Fruit fly (Drosophila melanogaster) whole organism, embryonic: ENCODE data around the gene CG5191.
A peak's percentile ranks its signal among the peaks of the same experiment; 100 is the strongest.

Source experiments
- Atf3 ChIP-seq: fragments of 200-800 bp; sonication (Bioruptor generic); optimal IDR thresholded peaks from 3 replicates; lab custom pipeline; 2016; ENCODE audit warnings: missing biosample characterization, missing genetic modification characterization
- CG10431 ChIP-seq: fragments of 200-800 bp; sonication (Bioruptor generic); optimal IDR thresholded peaks from 3 replicates; lab custom pipeline; 2018; ENCODE audit warnings: missing biosample characterization, mild to moderate bottlenecking, missing genetic modification characterization
- CG10543 ChIP-seq: fragments of 200-800 bp; sonication (Bioruptor generic); optimal IDR thresholded peaks from 3 replicates; lab custom pipeline; 2017; ENCODE audit warnings: missing biosample characterization, mild to moderate bottlenecking, missing genetic modification characterization, moderate library complexity
- CG11504 ChIP-seq: fragments of 200-800 bp; sonication (Bioruptor generic); optimal IDR thresholded peaks from 3 replicates; lab custom pipeline; 2019; ENCODE audit warnings: missing biosample characterization, mild to moderate bottlenecking, missing genetic modification characterization, moderate library complexity
- CG11696 ChIP-seq: fragments of 200-800 bp; sonication (Bioruptor generic); IDR thresholded peaks from 2 replicates; pipeline ENCODE4 v1.3.6; 2022; ENCODE audit warnings: missing biosample characterization, missing genetic modification characterization
- CG11723 ChIP-seq: fragments of 200-800 bp; sonication (Bioruptor generic); optimal IDR thresholded peaks from 2 replicates; lab custom pipeline; 2017; ENCODE audit warnings: missing biosample characterization, mild to moderate bottlenecking, missing genetic modification characterization
- CG12071 ChIP-seq: fragments of 200-800 bp; sonication (Bioruptor generic); optimal IDR thresholded peaks from 3 replicates; lab custom pipeline; 2018; ENCODE audit warnings: missing biosample characterization, mild to moderate bottlenecking, missing genetic modification characterization
- CG12769 ChIP-seq: fragments of 200-800 bp; sonication (Bioruptor generic); optimal IDR thresholded peaks from 2 replicates; lab custom pipeline; 2019; ENCODE audit warnings: missing biosample characterization, mild to moderate bottlenecking, missing genetic modification characterization, moderate library complexity
- CG12942 ChIP-seq: fragments of 200-800 bp; sonication (Bioruptor generic); optimal IDR thresholded peaks from 3 replicates; lab custom pipeline; 2016; ENCODE audit warnings: missing biosample characterization, missing genetic modification characterization
- CG14710 ChIP-seq: fragments of 200-800 bp; sonication (Bioruptor generic); optimal IDR thresholded peaks from 3 replicates; lab custom pipeline; 2019; ENCODE audit warnings: missing biosample characterization, mild to moderate bottlenecking, missing genetic modification characterization, moderate library complexity
- CG1603 ChIP-seq: fragments of 200-800 bp; sonication (Bioruptor generic); optimal IDR thresholded peaks from 2 replicates; lab custom pipeline; 2019; ENCODE audit warnings: missing biosample characterization, mild to moderate bottlenecking, missing genetic modification characterization, moderate library complexity
- CG17912 ChIP-seq: fragments of 200-800 bp; sonication (Bioruptor generic); optimal IDR thresholded peaks from 2 replicates; lab custom pipeline; 2018; ENCODE audit warnings: missing biosample characterization, mild to moderate bottlenecking, missing genetic modification characterization
- CG18599 ChIP-seq: fragments of 200-800 bp; sonication (Bioruptor generic); optimal IDR thresholded peaks from 3 replicates; lab custom pipeline; 2017; ENCODE audit warnings: missing biosample characterization, missing genetic modification characterization, mild to moderate bottlenecking, moderate library complexity, missing genetic modification reagents
- CG2120 ChIP-seq: fragments of 200-800 bp; sonication (Bioruptor generic); optimal IDR thresholded peaks from 3 replicates; lab custom pipeline; 2016; ENCODE audit warnings: missing biosample characterization, missing genetic modification characterization
- CG2202 ChIP-seq: fragments of 200-800 bp; sonication (Bioruptor generic); optimal IDR thresholded peaks from 2 replicates; lab custom pipeline; 2018; ENCODE audit warnings: missing biosample characterization, mild to moderate bottlenecking, missing genetic modification characterization
- CG42726 ChIP-seq: fragments of 200-800 bp; sonication (Bioruptor generic); IDR thresholded peaks from 2 replicates; pipeline ENCODE4 v1.3.6; 2022; ENCODE audit warnings: missing biosample characterization, missing genetic modification characterization; ENCODE audit not compliant: partially characterized antibody
- CG4328 ChIP-seq: fragments of 200-800 bp; sonication (Bioruptor generic); optimal IDR thresholded peaks from 3 replicates; lab custom pipeline; 2017; ENCODE audit warnings: missing biosample characterization, missing genetic modification reagents, missing genetic modification characterization
- CG6765 ChIP-seq: fragments of 200-800 bp; sonication (Bioruptor generic); optimal IDR thresholded peaks from 3 replicates; lab custom pipeline; 2017; ENCODE audit warnings: missing biosample characterization, mild to moderate bottlenecking, missing genetic modification characterization
- CG6791 ChIP-seq: fragments of 200-800 bp; sonication (Bioruptor generic); IDR thresholded peaks from 3 replicates; pipeline ENCODE4 v1.3.6; 2022; ENCODE audit warnings: missing biosample characterization, missing genetic modification characterization; ENCODE audit not compliant: partially characterized antibody
- CG7987 ChIP-seq: fragments of 200-800 bp; sonication (Bioruptor generic); optimal IDR thresholded peaks from 2 replicates; lab custom pipeline; 2018; ENCODE audit warnings: missing biosample characterization, mild to moderate bottlenecking, missing genetic modification characterization, moderate library complexity
- CG8290 ChIP-seq, 3 experiments: fragments of 200-800 bp; sonication (Bioruptor generic); optimal IDR thresholded peaks; 2 replicates each; lab custom pipeline; 2016 to 2019; ENCODE audit warnings: missing biosample characterization in 3 of 3, missing genetic modification characterization in 3 of 3, mild to moderate bottlenecking in 2 of 3, moderate library complexity in 1 of 3
- CG8765 ChIP-seq: fragments of 200-800 bp; sonication (Bioruptor generic); IDR thresholded peaks from 2 replicates; pipeline ENCODE4 v1.3.6; 2022; ENCODE audit warnings: missing biosample characterization, missing genetic modification characterization
- Dref ChIP-seq: fragments of 200-800 bp; sonication (Bioruptor generic); IDR thresholded peaks from 2 replicates; pipeline ENCODE4 v1.3.6; 2022; ENCODE audit warnings: missing biosample characterization, missing genetic modification characterization
- Drgx ChIP-seq: fragments of 200-800 bp; sonication (Bioruptor generic); IDR thresholded peaks from 2 replicates; pipeline ENCODE4 v1.3.6; 2022; ENCODE audit warnings: missing biosample characterization, missing genetic modification characterization
- Ets65A ChIP-seq: fragments of 200-800 bp; sonication (Bioruptor generic); peaks from one replicate; lab custom pipeline; 2016; ENCODE audit warnings: missing biosample characterization, missing genetic modification characterization
- Hey ChIP-seq: fragments of 200-800 bp; sonication (Bioruptor generic); optimal IDR thresholded peaks from 3 replicates; lab custom pipeline; 2018; ENCODE audit warnings: missing biosample characterization, mild to moderate bottlenecking, missing genetic modification characterization
- Kr ChIP-seq: fragments of 200-800 bp; sonication (Bioruptor generic); optimal IDR thresholded peaks from 2 replicates; lab custom pipeline; 2017; ENCODE audit warnings: missing biosample characterization, mild to moderate bottlenecking, missing genetic modification characterization
- Lpt ChIP-seq: fragments of >200 bp; optimal IDR thresholded peaks from 2 replicates; lab custom pipeline; 2018; ENCODE audit warnings: missing biosample characterization, missing genetic modification characterization
- Med ChIP-seq: fragments of 200-800 bp; sonication (Bioruptor generic); peaks from one replicate; lab custom pipeline; 2016; ENCODE audit warnings: missing biosample characterization, missing genetic modification characterization, mild to moderate bottlenecking, inconsistent platforms, moderate library complexity
- Nf-YA ChIP-seq: fragments of 200-800 bp; sonication (Bioruptor generic); IDR thresholded peaks from 2 replicates; pipeline ENCODE4 v1.3.6; 2022; ENCODE audit warnings: missing biosample characterization, missing genetic modification characterization
- Pdp1 ChIP-seq, 2 experiments: fragments of 200-800 bp; sonication (Bioruptor generic); optimal IDR thresholded peaks; 3 replicates each; lab custom pipeline; 2016; ENCODE audit warnings: missing biosample characterization in 2 of 2, missing genetic modification characterization in 2 of 2, mild to moderate bottlenecking in 1 of 2, moderate library complexity in 1 of 2
- Rfx ChIP-seq: fragments of 200-800 bp; sonication (Bioruptor generic); IDR thresholded peaks from 2 replicates; pipeline ENCODE4 v1.3.6; 2022; ENCODE audit warnings: missing biosample characterization, missing genetic modification characterization
- cas ChIP-seq: fragments of 200-800 bp; sonication (Bioruptor generic); IDR thresholded peaks from 2 replicates; pipeline ENCODE4 v1.3.6; 2022; ENCODE audit warnings: missing biosample characterization, missing genetic modification characterization
- ci ChIP-seq: fragments of 200-800 bp; sonication (Bioruptor generic); IDR thresholded peaks from 3 replicates; pipeline ENCODE4 v1.3.6; 2022; ENCODE audit warnings: missing biosample characterization, missing genetic modification characterization
- dysf ChIP-seq: fragments of 200-800 bp; sonication (Bioruptor generic); IDR thresholded peaks from 3 replicates; pipeline ENCODE4 v1.3.6; 2022; ENCODE audit warnings: missing biosample characterization, missing genetic modification characterization
- eve ChIP-seq, 2 experiments: fragments of >200 bp; optimal IDR thresholded peaks; 2 replicates each; lab custom pipeline; 2017; ENCODE audit warnings: missing biosample characterization in 2 of 2, missing genetic modification characterization in 2 of 2
- fu2 ChIP-seq: fragments of 200-800 bp; sonication (Bioruptor generic); optimal IDR thresholded peaks from 2 replicates; lab custom pipeline; 2016; ENCODE audit warnings: missing biosample characterization, missing genetic modification characterization
- hbn ChIP-seq: fragments of 200-800 bp; sonication (Bioruptor generic); IDR thresholded peaks from 2 replicates; pipeline ENCODE4 v1.3.6; 2022; ENCODE audit warnings: missing biosample characterization, missing genetic modification characterization; ENCODE audit not compliant: partially characterized antibody
- lab ChIP-seq: fragments of 200-800 bp; sonication (Bioruptor generic); optimal IDR thresholded peaks from 3 replicates; lab custom pipeline; 2017; ENCODE audit warnings: missing biosample characterization, missing genetic modification characterization, mild to moderate bottlenecking, moderate library complexity, missing genetic modification reagents
- lola ChIP-seq, 3 experiments: fragments of >200 bp in 2 of 3; fragments of 200-800 bp in 1 of 3; sonication (Bioruptor generic) in 1 of 3; optimal IDR thresholded peaks; 2 replicates each; lab custom pipeline; 2017 to 2019; ENCODE audit warnings: missing biosample characterization in 3 of 3, missing genetic modification characterization in 3 of 3, mild to moderate bottlenecking in 1 of 3, moderate library complexity in 1 of 3
- onecut ChIP-seq: fragments of 200-800 bp; sonication (Bioruptor generic); IDR thresholded peaks from 2 replicates; pipeline ENCODE4 v1.3.6; 2022; ENCODE audit warnings: missing biosample characterization, missing genetic modification characterization
- rib ChIP-seq: fragments of 200-800 bp; sonication (Bioruptor generic); IDR thresholded peaks from 2 replicates; pipeline ENCODE4 v1.3.6; 2022; ENCODE audit warnings: missing biosample characterization, missing genetic modification characterization
- seq ChIP-seq: fragments of 200-800 bp; sonication (Bioruptor generic); IDR thresholded peaks from 2 replicates; pipeline ENCODE4 v1.3.6; 2022; ENCODE audit warnings: missing biosample characterization, missing genetic modification characterization
- slbo ChIP-seq: fragments of 200-800 bp; sonication (Bioruptor generic); IDR thresholded peaks from 2 replicates; pipeline ENCODE4 v1.3.6; 2022; ENCODE audit warnings: missing biosample characterization, missing genetic modification characterization
- tap ChIP-seq: fragments of 200-800 bp; optimal IDR thresholded peaks from 3 replicates; lab custom pipeline; 2019; ENCODE audit warnings: missing biosample characterization, mild to moderate bottlenecking, missing genetic modification characterization, moderate library complexity
- trh ChIP-seq: fragments of 200-800 bp; sonication (Bioruptor generic); optimal IDR thresholded peaks from 2 replicates; lab custom pipeline; 2016; ENCODE audit warnings: missing biosample characterization, missing genetic modification characterization
- twi ChIP-seq: fragments of 200-800 bp; optimal IDR thresholded peaks from 2 replicates; lab custom pipeline; 2019; ENCODE audit warnings: missing biosample characterization, mild to moderate bottlenecking, missing genetic modification characterization, moderate library complexity
- zfh2 ChIP-seq: fragments of 200-800 bp; sonication (Bioruptor generic); optimal IDR thresholded peaks from 2 replicates; lab custom pipeline; 2016; ENCODE audit warnings: missing biosample characterization, missing genetic modification characterization

The CG5191 gene

DNA sequence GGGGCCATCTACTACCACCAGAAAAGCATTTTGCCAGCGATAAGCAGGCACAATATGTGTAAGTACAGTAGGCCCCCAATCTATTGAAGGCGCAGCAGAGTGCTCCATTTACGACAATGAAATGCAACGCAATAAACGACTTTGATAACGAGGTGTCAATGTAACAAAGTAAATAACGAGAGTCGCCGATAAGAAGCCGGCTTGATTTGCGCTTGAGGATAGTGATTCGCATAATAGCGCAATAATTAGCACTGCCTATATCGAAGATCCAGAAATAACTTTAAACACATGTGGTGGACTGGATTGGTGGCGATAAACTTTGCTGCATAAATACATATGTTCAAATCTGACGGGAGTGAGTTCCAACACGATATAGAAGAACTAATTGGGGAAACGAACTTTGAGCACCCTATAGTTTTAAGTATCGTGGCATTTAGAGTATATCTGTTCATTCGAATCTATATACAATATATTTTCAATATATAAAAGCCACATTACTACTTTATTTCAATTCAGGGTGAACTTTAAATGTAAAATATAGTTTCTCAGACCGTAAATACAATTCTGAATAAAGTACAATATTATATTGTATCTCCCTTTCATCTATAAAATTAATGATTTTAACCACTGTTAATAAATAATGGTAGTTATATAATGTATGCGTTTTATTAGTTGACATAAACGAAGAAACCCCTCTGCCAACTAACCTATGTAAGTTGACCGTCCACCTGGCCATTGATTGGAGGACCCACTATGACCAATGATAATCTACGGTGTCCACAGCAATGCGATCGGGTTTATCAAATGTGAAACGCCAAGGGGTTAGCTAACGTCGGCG lies 11.4 kb upstream of the CG5191 start:
- TF ChIP-seq Kr (GFP tag; lab: Kevin White, UChicago) (no peak), cas (GFP tag; lab: Robert Waterston, UW) (no peak), Nf-YA (0 out of 2 replicates have a peak, but pooled peaks have one; percentile 8), CG6791 (GFP tag; lab: Robert Waterston, UW) (no peak), hbn (no peak), CG12942 (GFP tag; lab: Kevin White, UChicago) (no peak), rib (GFP tag; lab: Robert Waterston, UW) (peak; percentile 59), ci (GFP tag; lab: Robert Waterston, UW) (0 out of 3 replicates have a peak, but pooled peaks have one; percentile 10), CG12071 (GFP tag; lab: Kevin White, UChicago) (peak; percentile 48), Drgx (GFP tag; lab: Robert Waterston, UW) (peak; percentile 32; the same call in 1 of the 2 replicates), Med (GFP tag; lab: Kevin White, UChicago) (peak; percentile 79), CG2120 (GFP tag; lab: Kevin White, UChicago) (peak; percentile 40), onecut (no peak), CG2202 (no peak), zfh2 (GFP tag; lab: Kevin White, UChicago) (no peak), CG10431 (GFP tag; lab: Kevin White, UChicago) (no peak), Atf3 (GFP tag; lab: Kevin White, UChicago) (no peak), seq (GFP tag; lab: Robert Waterston, UW) (no peak), eve (GFP tag; optimal IDR thresholded peaks at IDR 0.05; lab: Kevin White, UChicago) (peak in 1 of 2 experiments; percentile 48), CG11723 (no peak), Lpt (GFP tag; lab: Kevin White, UChicago) (no peak), CG10543 (peak; percentile 35), twi (tag; lab: Kevin White, UChicago) (peak; percentile 56), slbo (GFP tag; lab: Robert Waterston, UW) (peak; percentile 45), CG7987 (GFP tag; lab: Kevin White, UChicago) (peak; percentile 20), Hey (peak; percentile 39), trh (GFP tag; lab: Kevin White, UChicago) (no peak), tap (no peak), dysf (0 out of 3 replicates have a peak, but pooled peaks have one; percentile 16), CG17912 (GFP tag; lab: Kevin White, UChicago) (peak; percentile 43), lab (GFP tag; lab: Kevin White, UChicago) (peak; percentile 64), Ets65A (GFP tag; lab: Kevin White, UChicago) (peak; percentile 19), CG8765 (no peak), Rfx (GFP tag; lab: Robert Waterston, UW) (peak; percentile 47; the same call in 1 of the 2 replicates), CG11696 (GFP tag; lab: Robert Waterston, UW) (no peak), CG42726 (GFP tag; lab: Robert Waterston, UW) (no peak), fu2 (GFP tag; lab: Kevin White, UChicago) (no peak), Pdp1 (GFP tag; optimal IDR thresholded peaks at IDR 0.05; lab: Kevin White, UChicago) (peak in 1 of 2 experiments; percentile 83), CG1603 (peak; percentile 12), Dref (GFP tag; lab: Robert Waterston, UW) (no peak), CG8290 (GFP tag; optimal IDR thresholded peaks at IDR 0.05; lab: Kevin White, UChicago) (no peak), CG8290 (tag; optimal IDR thresholded peaks at IDR 0.05; lab: Kevin White, UChicago) (peak in 1 of 2 experiments; percentile 56), CG11504 (peak; percentile 9), CG18599 (GFP tag; lab: Kevin White, UChicago) (peak; percentile 27), CG14710 (tag; lab: Kevin White, UChicago) (no peak), CG4328 (peak; percentile 9), CG12769 (tag; lab: Kevin White, UChicago) (peak; percentile 43), lola (GFP tag; optimal IDR thresholded peaks at IDR 0.05; lab: Kevin White, UChicago) (peak in 1 of 3 experiments; percentile 32), CG6765 (no peak)
